Worm (Caenorhabditis elegans) whole organism, L1 larva: ENCODE measurements around the gene EGAP5.1.

Experiments used
- pqm-1 ChIP-seq: sonication (generic microtip); optimal IDR thresholded peaks from 3 replicates; lab custom pipeline; 2017; ENCODE audit warnings: missing biosample characterization, missing genetic modification characterization
- rnt-1 ChIP-seq: sonication (generic microtip); optimal IDR thresholded peaks from 2 replicates; lab custom pipeline; 2016; ENCODE audit warnings: mild to moderate bottlenecking, missing genetic modification characterization, moderate library complexity, missing compliant biosample characterization

ce11 chrX:5120807-5121206 is 42.0 kb upstream of the EGAP5.1 start:
- no peak for TF ChIP-seq pqm-1 (tag; lab: Kevin White, UChicago)
- TF ChIP-seq rnt-1 (tag; lab: Kevin White, UChicago): no peak
